Fruit fly (Drosophila melanogaster) whole organism, embryonic: Measurements from ENCODE around the gene CG10177.

Source experiments
- Abd-B ChIP-seq: fragments of 200-800 bp; sonication (Bioruptor generic); optimal IDR thresholded peaks from 2 replicates; lab custom pipeline; 2018; ENCODE audit warnings: missing biosample characterization, mild to moderate bottlenecking, missing genetic modification characterization, moderate library complexity
- Awh ChIP-seq: fragments of 200-800 bp; sonication (Bioruptor generic); IDR thresholded peaks from 2 replicates; pipeline ENCODE4, ENCODE4 v1.3.6; 2022; ENCODE audit warnings: missing biosample characterization, missing genetic modification characterization
- Bteb2 ChIP-seq: fragments of 200-800 bp; sonication (Bioruptor generic); optimal IDR thresholded peaks from 2 replicates; lab custom pipeline; 2016; ENCODE audit warnings: missing biosample characterization, missing genetic modification characterization
- CG10209 ChIP-seq: fragments of 200-800 bp; sonication (Bioruptor generic); optimal IDR thresholded peaks from 3 replicates; lab custom pipeline; 2017; ENCODE audit warnings: missing biosample characterization, mild to moderate bottlenecking, missing genetic modification characterization, missing genetic modification reagents
- CG10274 ChIP-seq: fragments of 200-800 bp; sonication (Bioruptor generic); optimal IDR thresholded peaks from 3 replicates; lab custom pipeline; 2017; ENCODE audit warnings: missing biosample characterization, mild to moderate bottlenecking, missing genetic modification characterization
- CG10979 ChIP-seq: fragments of 200-800 bp; sonication (Bioruptor generic); optimal IDR thresholded peaks from 2 replicates; lab custom pipeline; 2018; ENCODE audit warnings: missing biosample characterization, mild to moderate bottlenecking, missing genetic modification characterization, moderate library complexity
- CG12104 ChIP-seq: fragments of 200-800 bp; sonication (Bioruptor generic); optimal IDR thresholded peaks from 3 replicates; lab custom pipeline; 2016; ENCODE audit warnings: missing biosample characterization, missing genetic modification characterization
- CG12659 ChIP-seq: fragments of 200-800 bp; sonication (Bioruptor generic); optimal IDR thresholded peaks from 3 replicates; lab custom pipeline; 2017; ENCODE audit warnings: mild to moderate bottlenecking, missing biosample characterization, missing genetic modification reagents, missing genetic modification characterization
- CG13296 ChIP-seq: fragments of 200-800 bp; sonication (Bioruptor generic); optimal IDR thresholded peaks from 3 replicates; lab custom pipeline; 2018; ENCODE audit warnings: missing biosample characterization, mild to moderate bottlenecking, missing genetic modification characterization
- CG13775 ChIP-seq: fragments of 200-800 bp; sonication (Bioruptor generic); optimal IDR thresholded peaks from 3 replicates; lab custom pipeline; 2017; ENCODE audit warnings: missing biosample characterization, mild to moderate bottlenecking, missing genetic modification characterization
- CG14050 ChIP-seq: fragments of 200-800 bp; sonication (Bioruptor generic); IDR thresholded peaks from 3 replicates; pipeline ENCODE4 v1.3.6; 2022; ENCODE audit warnings: missing biosample characterization, missing genetic modification characterization
- CG14710 ChIP-seq: fragments of 200-800 bp; sonication (Bioruptor generic); optimal IDR thresholded peaks from 3 replicates; lab custom pipeline; 2019; ENCODE audit warnings: missing biosample characterization, mild to moderate bottlenecking, missing genetic modification characterization, moderate library complexity
- CG17328 ChIP-seq: fragments of 200-800 bp; sonication (Bioruptor generic); IDR thresholded peaks from 2 replicates; pipeline ENCODE4 v1.3.6; 2022; ENCODE audit warnings: missing biosample characterization, missing genetic modification characterization
- CG2202 ChIP-seq: fragments of 200-800 bp; sonication (Bioruptor generic); optimal IDR thresholded peaks from 2 replicates; lab custom pipeline; 2018; ENCODE audit warnings: missing biosample characterization, mild to moderate bottlenecking, missing genetic modification characterization
- CG30020 ChIP-seq: fragments of 200-800 bp; optimal IDR thresholded peaks from 2 replicates; lab custom pipeline; 2019; ENCODE audit warnings: missing biosample characterization, mild to moderate bottlenecking, missing genetic modification characterization, moderate library complexity
- CG3065 ChIP-seq: fragments of 200-800 bp; sonication (Bioruptor generic); optimal IDR thresholded peaks from 2 replicates; lab custom pipeline; 2016; ENCODE audit warnings: missing biosample characterization, missing genetic modification characterization
- CG33213 ChIP-seq: fragments of 200-800 bp; sonication (Bioruptor generic); optimal IDR thresholded peaks from 3 replicates; lab custom pipeline; 2016; ENCODE audit warnings: missing biosample characterization, missing genetic modification characterization
- CG42726 ChIP-seq: fragments of 200-800 bp; sonication (Bioruptor generic); IDR thresholded peaks from 2 replicates; pipeline ENCODE4 v1.3.6; 2022; ENCODE audit warnings: missing biosample characterization, missing genetic modification characterization; ENCODE audit not compliant: partially characterized antibody
- CG4360 ChIP-seq: fragments of 200-800 bp; sonication (Bioruptor generic); IDR thresholded peaks from 2 replicates; pipeline ENCODE4 v1.3.6; 2022; ENCODE audit warnings: missing biosample characterization, missing genetic modification characterization
- CG6854 ChIP-seq: fragments of 200-800 bp; sonication (Bioruptor generic); optimal IDR thresholded peaks from 3 replicates; lab custom pipeline; 2017; ENCODE audit warnings: missing biosample characterization, mild to moderate bottlenecking, missing genetic modification characterization
- CG8089 ChIP-seq: fragments of 200-800 bp; sonication (Bioruptor generic); optimal IDR thresholded peaks from 3 replicates; lab custom pipeline; 2016; ENCODE audit warnings: missing biosample characterization, missing genetic modification characterization
- Chrac-16 ChIP-seq: fragments of 200-800 bp; sonication (Bioruptor generic); optimal IDR thresholded peaks from 3 replicates; lab custom pipeline; 2016; ENCODE audit warnings: missing biosample characterization, missing genetic modification characterization
- CrebB ChIP-seq: fragments of 200-800 bp; sonication (Bioruptor generic); optimal IDR thresholded peaks from 3 replicates; lab custom pipeline; 2018; ENCODE audit warnings: missing biosample characterization, mild to moderate bottlenecking, missing genetic modification characterization
- D19A ChIP-seq: fragments of 200-800 bp; optimal IDR thresholded peaks from 3 replicates; lab custom pipeline; 2019; ENCODE audit warnings: missing biosample characterization, mild to moderate bottlenecking, missing genetic modification characterization, moderate library complexity
- Doc2 ChIP-seq: fragments of 200-800 bp; sonication (Bioruptor generic); IDR thresholded peaks from 2 replicates; pipeline ENCODE4 v1.3.6; 2022; ENCODE audit warnings: missing biosample characterization, missing genetic modification characterization
- Drgx ChIP-seq: fragments of 200-800 bp; sonication (Bioruptor generic); IDR thresholded peaks from 2 replicates; pipeline ENCODE4 v1.3.6; 2022; ENCODE audit warnings: missing biosample characterization, missing genetic modification characterization
- HLHmδ ChIP-seq: fragments of 200-800 bp; sonication (Bioruptor generic); optimal IDR thresholded peaks from 2 replicates; lab custom pipeline; 2018; ENCODE audit warnings: missing biosample characterization, mild to moderate bottlenecking, missing genetic modification characterization, moderate library complexity
- Hand ChIP-seq: fragments of 200-800 bp; sonication (Bioruptor generic); optimal IDR thresholded peaks from 2 replicates; lab custom pipeline; 2017; ENCODE audit warnings: mild to moderate bottlenecking, missing biosample characterization, missing genetic modification reagents, missing genetic modification characterization
- HmgZ ChIP-seq: fragments of 200-800 bp; sonication (Bioruptor generic); optimal IDR thresholded peaks from 2 replicates; lab custom pipeline; 2018; ENCODE audit warnings: missing biosample characterization, mild to moderate bottlenecking, missing genetic modification characterization
- Hr39 ChIP-seq: fragments of >200 bp; optimal IDR thresholded peaks from 2 replicates; lab custom pipeline; 2017
- Hr78 ChIP-seq, 2 experiments: fragments of 200-800 bp in 1 of 2; fragments of >200 bp in 1 of 2; sonication (Bioruptor generic) in 1 of 2; optimal IDR thresholded peaks; 2 replicates each; lab custom pipeline; 2017 to 2019; ENCODE audit warnings: missing biosample characterization in 2 of 2, missing genetic modification characterization in 2 of 2, mild to moderate bottlenecking in 1 of 2, moderate library complexity in 1 of 2
- Jarid2 ChIP-seq: fragments of 200-800 bp; sonication (Bioruptor generic); optimal IDR thresholded peaks from 3 replicates; lab custom pipeline; 2017; ENCODE audit warnings: mild to moderate bottlenecking, missing biosample characterization, missing genetic modification reagents, missing genetic modification characterization
- Lim3 ChIP-seq: fragments of 200-800 bp; sonication (Bioruptor generic); IDR thresholded peaks from 2 replicates; pipeline ENCODE4 v1.3.6; 2022; ENCODE audit warnings: missing biosample characterization, missing genetic modification characterization
- Lpt ChIP-seq: fragments of >200 bp; optimal IDR thresholded peaks from 2 replicates; lab custom pipeline; 2018; ENCODE audit warnings: missing biosample characterization, missing genetic modification characterization
- Mad ChIP-seq: fragments of 200-800 bp; sonication (Bioruptor generic); optimal IDR thresholded peaks from 2 replicates; lab custom pipeline; 2016; ENCODE audit warnings: missing biosample characterization, missing genetic modification characterization
- Mrtf ChIP-seq: fragments of 200-800 bp; sonication (Bioruptor generic); IDR thresholded peaks from 3 replicates; pipeline ENCODE4 v1.3.6; 2022; ENCODE audit warnings: missing biosample characterization, missing genetic modification characterization
- Poxn ChIP-seq: fragments of 200-800 bp; sonication (Bioruptor generic); IDR thresholded peaks from 2 replicates; pipeline ENCODE4 v1.3.6; 2022; ENCODE audit warnings: missing biosample characterization, missing genetic modification characterization
- Sin3A ChIP-seq: fragments of >200 bp; optimal IDR thresholded peaks from 2 replicates; lab custom pipeline; 2018
- Taf1 ChIP-seq: fragments of 200-800 bp; sonication (Bioruptor generic); IDR thresholded peaks from 2 replicates; pipeline ENCODE4 v1.3.6; 2022; ENCODE audit warnings: missing biosample characterization, missing genetic modification characterization
- bsh ChIP-seq, 2 experiments: fragments of 200-800 bp; sonication (Bioruptor generic); optimal IDR thresholded peaks; 2 replicates each; lab custom pipeline; 2017 to 2018; ENCODE audit warnings: mild to moderate bottlenecking in 2 of 2, missing biosample characterization in 2 of 2, missing genetic modification characterization in 2 of 2, moderate library complexity in 1 of 2
- dmrt11E ChIP-seq: fragments of 200-800 bp; sonication (Bioruptor generic); optimal IDR thresholded peaks from 3 replicates; lab custom pipeline; 2018; ENCODE audit warnings: missing biosample characterization, mild to moderate bottlenecking, missing genetic modification characterization, moderate library complexity
- gcm2 ChIP-seq: fragments of 200-800 bp; sonication (Bioruptor generic); optimal IDR thresholded peaks from 2 replicates; lab custom pipeline; 2016; ENCODE audit warnings: missing biosample characterization, missing genetic modification characterization
- hkb ChIP-seq, 2 experiments: fragments of 200-800 bp in 1 of 2; fragments of >200 bp in 1 of 2; sonication (Bioruptor generic) in 1 of 2; IDR thresholded peaks in 1 of 2; optimal IDR thresholded peaks in 1 of 2; 2 replicates each; pipeline versions ENCODE4 v1.3.6 to Lab custom; 2017 to 2022; ENCODE audit warnings: missing biosample characterization in 1 of 2, missing genetic modification characterization in 1 of 2
- lilli ChIP-seq: fragments of 200-800 bp; sonication (Bioruptor generic); optimal IDR thresholded peaks from 3 replicates; lab custom pipeline; 2016; ENCODE audit warnings: missing biosample characterization, missing genetic modification characterization
- maf-S ChIP-seq: fragments of 200-800 bp; sonication (Bioruptor generic); optimal IDR thresholded peaks from 2 replicates; lab custom pipeline; 2016; ENCODE audit warnings: missing biosample characterization, missing genetic modification characterization
- mld ChIP-seq: fragments of 200-800 bp; sonication (Bioruptor generic); IDR thresholded peaks from 3 replicates; pipeline ENCODE4 v1.3.6; 2022; ENCODE audit warnings: missing biosample characterization, missing genetic modification characterization; ENCODE audit not compliant: partially characterized antibody
- nerfin-1 ChIP-seq: fragments of 200-800 bp; sonication (Bioruptor generic); optimal IDR thresholded peaks from 3 replicates; lab custom pipeline; 2019; ENCODE audit warnings: missing biosample characterization, mild to moderate bottlenecking, missing genetic modification characterization, moderate library complexity
- repo ChIP-seq: fragments of 200-800 bp; sonication (Bioruptor generic); optimal IDR thresholded peaks from 2 replicates; lab custom pipeline; 2016; ENCODE audit warnings: missing biosample characterization, missing genetic modification characterization
- sd ChIP-seq: fragments of 200-800 bp; sonication (Bioruptor generic); optimal IDR thresholded peaks from 3 replicates; lab custom pipeline; 2018; ENCODE audit warnings: missing biosample characterization, mild to moderate bottlenecking, missing genetic modification characterization, moderate library complexity
- so ChIP-seq: fragments of 200-800 bp; sonication (Bioruptor generic); IDR thresholded peaks from 3 replicates; pipeline ENCODE4 v1.3.6; 2022; ENCODE audit warnings: missing biosample characterization, missing genetic modification characterization
- toy ChIP-seq: fragments of 200-800 bp; sonication (Bioruptor generic); IDR thresholded peaks from 2 replicates; pipeline ENCODE4 v1.3.6; 2022; ENCODE audit warnings: missing biosample characterization, missing genetic modification characterization
- vvl ChIP-seq: fragments of 200-800 bp; sonication (Bioruptor generic); IDR thresholded peaks from 2 replicates; pipeline ENCODE4 v1.3.6; 2022; ENCODE audit warnings: missing biosample characterization, missing genetic modification characterization

Gene CG10177

dm6 chr3R:23526069-23526468, 4.7 kb upstream of the CG10177 start (continued):
- peak; percentile 28; the same call in 1 of the 3 replicates for TF ChIP-seq Mrtf (GFP tag; lab: Robert Waterston, UW)
- TF ChIP-seq so (GFP tag; lab: Robert Waterston, UW) = no peak
- TF ChIP-seq Lpt = no peak
- TF ChIP-seq hkb (optimal IDR thresholded peaks at IDR 0.05; lab: Kevin White, UChicago) = no peak
- no peak for TF ChIP-seq hkb (GFP tag; IDR thresholded peaks at IDR 0.05; lab: Robert Waterston, UW)
- TF ChIP-seq dmrt11E = no peak
- no peak for TF ChIP-seq CrebB (tag; lab: Kevin White, UChicago)
- no peak for TF ChIP-seq mld (GFP tag; lab: Robert Waterston, UW)
- TF ChIP-seq CG2202 = no peak
- TF ChIP-seq sd (tag; lab: Kevin White, UChicago) = peak; percentile 57
- TF ChIP-seq Hr78 (GFP tag; optimal IDR thresholded peaks at IDR 0.05; lab: Kevin White, UChicago) = peak in 1 of 2 experiments; percentile 21
- peak; percentile 29 for TF ChIP-seq D19A (tag; lab: Kevin White, UChicago)
- no peak for TF ChIP-seq Abd-B (GFP tag; lab: Kevin White, UChicago)
- no peak for TF ChIP-seq CG4360 (GFP tag; lab: Robert Waterston, UW)
- no peak for TF ChIP-seq Lim3 (GFP tag; lab: Robert Waterston, UW)
- TF ChIP-seq Jarid2 (GFP tag; lab: Kevin White, UChicago) = no peak
- TF ChIP-seq Doc2 (GFP tag; lab: Robert Waterston, UW) = no peak
- no peak for TF ChIP-seq gcm2 (GFP tag; lab: Kevin White, UChicago)
- no peak for TF ChIP-seq toy (GFP tag; lab: Robert Waterston, UW)
- TF ChIP-seq CG10209 = no peak
- no peak for TF ChIP-seq Mad (GFP tag; lab: Kevin White, UChicago)
- peak; percentile 92 for TF ChIP-seq vvl (GFP tag; lab: Robert Waterston, UW)
- TF ChIP-seq Sin3A (lab: Kevin White, UChicago) = no peak
- TF ChIP-seq Poxn (GFP tag; lab: Robert Waterston, UW) = no peak
- no peak for TF ChIP-seq CG8089 (GFP tag; lab: Kevin White, UChicago)
- no peak for TF ChIP-seq Drgx
- TF ChIP-seq CG42726 (GFP tag; lab: Robert Waterston, UW) = no peak
- no peak for TF ChIP-seq CG30020
- no peak for TF ChIP-seq CG13296 (GFP tag; lab: Kevin White, UChicago)
- TF ChIP-seq CG33213 (GFP tag; lab: Kevin White, UChicago) = no peak
- TF ChIP-seq nerfin-1 = no peak
- no peak for TF ChIP-seq CG14710 (tag; lab: Kevin White, UChicago)
- no peak for TF ChIP-seq CG10274 (GFP tag; lab: Kevin White, UChicago)
- TF ChIP-seq HmgZ (tag; lab: Kevin White, UChicago) = no peak
- no peak for TF ChIP-seq CG10979
- no peak for TF ChIP-seq Hand
- no peak for TF ChIP-seq repo
- no peak for TF ChIP-seq bsh (GFP tag; optimal IDR thresholded peaks at IDR 0.05; lab: Kevin White, UChicago)
- no peak for TF ChIP-seq CG17328 (GFP tag; lab: Robert Waterston, UW)
- no peak for TF ChIP-seq Hr39 (lab: Kevin White, UChicago)
- TF ChIP-seq lilli (GFP tag; lab: Kevin White, UChicago) = no peak
- TF ChIP-seq Taf1 = no peak
- TF ChIP-seq HLHmδ (GFP tag; lab: Kevin White, UChicago) = no peak
- TF ChIP-seq CG13775 (GFP tag; lab: Kevin White, UChicago) = no peak
- TF ChIP-seq maf-S (GFP tag; lab: Kevin White, UChicago) = no peak
- no peak for TF ChIP-seq Chrac-16
- TF ChIP-seq CG3065 (GFP tag; lab: Kevin White, UChicago) = no peak
- TF ChIP-seq CG12104 (GFP tag; lab: Kevin White, UChicago) = no peak
- no peak for TF ChIP-seq CG6854
- no peak for TF ChIP-seq Awh (GFP tag; lab: Robert Waterston, UW)
- no peak for TF ChIP-seq CG14050
- TF ChIP-seq Bteb2 = no peak
- TF ChIP-seq CG12659 (GFP tag; lab: Kevin White, UChicago) = no peak
